Fruit fly (Drosophila melanogaster) whole organism, embryonic: ENCODE results near the gene CG13949.

Source experiments
- Atf6 ChIP-seq: fragments of 200-800 bp; sonication (Bioruptor generic); IDR thresholded peaks from 2 replicates; pipeline ENCODE4 v1.3.6; 2022; ENCODE audit warnings: missing biosample characterization, missing genetic modification characterization
- CG11247 ChIP-seq: fragments of 200-800 bp; sonication (Bioruptor generic); IDR thresholded peaks from 2 replicates; pipeline ENCODE4 v1.3.6; 2022; ENCODE audit warnings: missing biosample characterization, missing genetic modification characterization
- CG13287 ChIP-seq: fragments of 200-800 bp; sonication (Bioruptor generic); IDR thresholded peaks from 2 replicates; pipeline ENCODE4 v1.3.6; 2022; ENCODE audit warnings: missing biosample characterization, missing genetic modification characterization; ENCODE audit not compliant: partially characterized antibody
- CG13894 ChIP-seq: fragments of 200-800 bp; sonication (Bioruptor generic); optimal IDR thresholded peaks from 3 replicates; lab custom pipeline; 2018; ENCODE audit warnings: missing biosample characterization, mild to moderate bottlenecking, missing genetic modification characterization, moderate library complexity
- CG15514 ChIP-seq: fragments of 200-800 bp; sonication (Bioruptor generic); optimal IDR thresholded peaks from 3 replicates; lab custom pipeline; 2017; ENCODE audit warnings: missing biosample characterization, missing genetic modification characterization, mild to moderate bottlenecking, moderate library complexity, missing genetic modification reagents
- CG16813 ChIP-seq: fragments of 200-800 bp; sonication (Bioruptor generic); IDR thresholded peaks from 3 replicates; pipeline ENCODE4 v1.3.6; 2022; ENCODE audit warnings: missing biosample characterization, missing genetic modification characterization; ENCODE audit not compliant: partially characterized antibody
- CG16863 ChIP-seq: fragments of 200-800 bp; sonication (Bioruptor generic); optimal IDR thresholded peaks from 3 replicates; lab custom pipeline; 2016; ENCODE audit warnings: missing biosample characterization, missing genetic modification characterization
- CG18599 ChIP-seq: fragments of 200-800 bp; sonication (Bioruptor generic); optimal IDR thresholded peaks from 3 replicates; lab custom pipeline; 2017; ENCODE audit warnings: missing biosample characterization, missing genetic modification characterization, mild to moderate bottlenecking, moderate library complexity, missing genetic modification reagents
- CG2129 ChIP-seq: fragments of 200-800 bp; sonication (Bioruptor generic); IDR thresholded peaks from 2 replicates; pipeline ENCODE4 v1.3.6; 2022; ENCODE audit warnings: missing biosample characterization, missing genetic modification characterization; ENCODE audit not compliant: partially characterized antibody
- CG2875 ChIP-seq: fragments of 200-800 bp; sonication (Bioruptor generic); optimal IDR thresholded peaks from 2 replicates; lab custom pipeline; 2017; ENCODE audit warnings: missing biosample characterization, mild to moderate bottlenecking, missing genetic modification characterization, missing genetic modification reagents
- CG30431 ChIP-seq: fragments of 200-800 bp; sonication (Bioruptor generic); optimal IDR thresholded peaks from 2 replicates; lab custom pipeline; 2017; ENCODE audit warnings: missing biosample characterization, missing genetic modification characterization
- CG3065 ChIP-seq: fragments of 200-800 bp; sonication (Bioruptor generic); optimal IDR thresholded peaks from 2 replicates; lab custom pipeline; 2016; ENCODE audit warnings: missing biosample characterization, missing genetic modification characterization
- CG32772 ChIP-seq: fragments of 200-800 bp; sonication (Bioruptor generic); IDR thresholded peaks from 2 replicates; pipeline ENCODE4 v1.3.6; 2022; ENCODE audit warnings: missing biosample characterization, missing genetic modification characterization
- CG33213 ChIP-seq: fragments of 200-800 bp; sonication (Bioruptor generic); optimal IDR thresholded peaks from 3 replicates; lab custom pipeline; 2016; ENCODE audit warnings: missing biosample characterization, missing genetic modification characterization
- CG4282 ChIP-seq: fragments of 200-800 bp; sonication (Bioruptor generic); optimal IDR thresholded peaks from 2 replicates; lab custom pipeline; 2016; ENCODE audit warnings: missing biosample characterization, missing genetic modification characterization
- CG8944 ChIP-seq: fragments of 200-800 bp; sonication (Bioruptor generic); optimal IDR thresholded peaks from 3 replicates; lab custom pipeline; 2016; ENCODE audit warnings: missing biosample characterization, missing genetic modification characterization
- CTCF ChIP-seq: fragments of 200-800 bp; sonication (Bioruptor generic); optimal IDR thresholded peaks from 2 replicates; lab custom pipeline; 2017; ENCODE audit warnings: missing biosample characterization, mild to moderate bottlenecking, missing genetic modification characterization, moderate library complexity
- Camta ChIP-seq: fragments of 200-800 bp; sonication (Bioruptor generic); optimal IDR thresholded peaks from 2 replicates; lab custom pipeline; 2016; ENCODE audit warnings: missing biosample characterization, missing genetic modification characterization
- Chrac-16 ChIP-seq: fragments of 200-800 bp; sonication (Bioruptor generic); optimal IDR thresholded peaks from 3 replicates; lab custom pipeline; 2016; ENCODE audit warnings: missing biosample characterization, missing genetic modification characterization
- Dad ChIP-seq: fragments of 200-800 bp; sonication (Bioruptor generic); optimal IDR thresholded peaks from 3 replicates; lab custom pipeline; 2016; ENCODE audit warnings: missing biosample characterization, missing genetic modification characterization
- Dbx ChIP-seq: fragments of 200-800 bp; sonication (Bioruptor generic); IDR thresholded peaks from 3 replicates; pipeline ENCODE4 v1.3.6; 2022; ENCODE audit warnings: missing biosample characterization, missing genetic modification characterization
- Deaf1 ChIP-seq: fragments of 200-800 bp; optimal IDR thresholded peaks from 3 replicates; lab custom pipeline; 2019; ENCODE audit warnings: missing biosample characterization, mild to moderate bottlenecking, missing genetic modification characterization, moderate library complexity
- Gug ChIP-seq: fragments of 200-800 bp; sonication (Bioruptor generic); IDR thresholded peaks from 4 replicates; pipeline ENCODE4 v1.3.6; 2022; ENCODE audit warnings: missing biosample characterization, missing genetic modification characterization
- H2.0 ChIP-seq: fragments of 200-800 bp; sonication (Bioruptor generic); IDR thresholded peaks from 2 replicates; pipeline ENCODE4 v1.3.6; 2022; ENCODE audit warnings: missing biosample characterization, missing genetic modification characterization
- Hmx ChIP-seq: fragments of 200-800 bp; sonication (Bioruptor generic); optimal IDR thresholded peaks from 2 replicates; lab custom pipeline; 2016; ENCODE audit warnings: missing biosample characterization, missing genetic modification characterization
- Jarid2 ChIP-seq: fragments of 200-800 bp; sonication (Bioruptor generic); optimal IDR thresholded peaks from 3 replicates; lab custom pipeline; 2017; ENCODE audit warnings: mild to moderate bottlenecking, missing biosample characterization, missing genetic modification reagents, missing genetic modification characterization
- Nf-YB ChIP-seq: fragments of 200-800 bp; sonication (Bioruptor generic); optimal IDR thresholded peaks from 3 replicates; lab custom pipeline; 2019; ENCODE audit warnings: missing biosample characterization, mild to moderate bottlenecking, missing genetic modification characterization, moderate library complexity
- Nf-YC ChIP-seq: fragments of 200-800 bp; optimal IDR thresholded peaks from 3 replicates; lab custom pipeline; 2019; ENCODE audit warnings: missing biosample characterization, mild to moderate bottlenecking, missing genetic modification characterization, moderate library complexity
- Oaz ChIP-seq: fragments of 200-800 bp; sonication (Bioruptor generic); IDR thresholded peaks from 2 replicates; pipeline ENCODE4 v1.3.6; 2022; ENCODE audit warnings: missing biosample characterization, missing genetic modification characterization
- Sry-δ ChIP-seq: fragments of 200-800 bp; sonication (Bioruptor generic); optimal IDR thresholded peaks from 2 replicates; lab custom pipeline; 2016; ENCODE audit warnings: missing biosample characterization, missing genetic modification characterization
- TFAM ChIP-seq: fragments of 200-800 bp; sonication (Bioruptor generic); optimal IDR thresholded peaks from 2 replicates; lab custom pipeline; 2017; ENCODE audit warnings: missing biosample characterization, missing genetic modification characterization, inconsistent platforms
- Tbp ChIP-seq: fragments of >200 bp; optimal IDR thresholded peaks from 2 replicates; lab custom pipeline; 2018; ENCODE audit warnings: missing biosample characterization, missing genetic modification characterization
- Trl ChIP-seq, 3 experiments: fragments of >200 bp in 2 of 3; fragments of 200-800 bp in 1 of 3; sonication (Bioruptor generic) in 1 of 3; optimal IDR thresholded peaks; 2 replicates in 1 of 3; 3 replicates in 2 of 3; lab custom pipeline; 2016 to 2017; ENCODE audit warnings: missing biosample characterization in 1 of 3, missing genetic modification characterization in 1 of 3
- Vsx1 ChIP-seq: fragments of 200-800 bp; sonication (Bioruptor generic); optimal IDR thresholded peaks from 2 replicates; lab custom pipeline; 2017; ENCODE audit warnings: missing biosample characterization, mild to moderate bottlenecking, missing genetic modification characterization, missing genetic modification reagents
- abd-A ChIP-seq: fragments of 200-800 bp; sonication (Bioruptor generic); optimal IDR thresholded peaks from 3 replicates; lab custom pipeline; 2019; ENCODE audit warnings: missing biosample characterization, mild to moderate bottlenecking, missing genetic modification characterization, moderate library complexity
- br ChIP-seq: fragments of >200 bp; optimal IDR thresholded peaks from 2 replicates; lab custom pipeline; 2017
- dmrt11E ChIP-seq: fragments of 200-800 bp; sonication (Bioruptor generic); optimal IDR thresholded peaks from 3 replicates; lab custom pipeline; 2018; ENCODE audit warnings: missing biosample characterization, mild to moderate bottlenecking, missing genetic modification characterization, moderate library complexity
- gfzf ChIP-seq: fragments of 200-800 bp; sonication (Bioruptor generic); optimal IDR thresholded peaks from 2 replicates; lab custom pipeline; 2016; ENCODE audit warnings: missing biosample characterization, mild to moderate bottlenecking, missing genetic modification characterization, moderate library complexity
- hbn ChIP-seq: fragments of 200-800 bp; sonication (Bioruptor generic); IDR thresholded peaks from 2 replicates; pipeline ENCODE4 v1.3.6; 2022; ENCODE audit warnings: missing biosample characterization, missing genetic modification characterization; ENCODE audit not compliant: partially characterized antibody
- ken ChIP-seq: fragments of 200-800 bp; sonication (Bioruptor generic); IDR thresholded peaks from 3 replicates; pipeline ENCODE4 v1.3.6; 2022; ENCODE audit warnings: missing biosample characterization, missing genetic modification characterization
- lola ChIP-seq, 3 experiments: fragments of >200 bp in 2 of 3; fragments of 200-800 bp in 1 of 3; sonication (Bioruptor generic) in 1 of 3; optimal IDR thresholded peaks; 2 replicates each; lab custom pipeline; 2017 to 2019; ENCODE audit warnings: missing biosample characterization in 3 of 3, missing genetic modification characterization in 3 of 3, mild to moderate bottlenecking in 1 of 3, moderate library complexity in 1 of 3
- mirr ChIP-seq: fragments of 200-800 bp; sonication (Bioruptor generic); optimal IDR thresholded peaks from 3 replicates; lab custom pipeline; 2018; ENCODE audit warnings: missing biosample characterization, mild to moderate bottlenecking, missing genetic modification characterization
- nom ChIP-seq: fragments of 200-800 bp; sonication (Bioruptor generic); optimal IDR thresholded peaks from 2 replicates; lab custom pipeline; 2017; ENCODE audit warnings: missing biosample characterization, missing genetic modification characterization, mild to moderate bottlenecking, moderate library complexity, missing genetic modification reagents
- otp ChIP-seq: fragments of 200-800 bp; sonication (Bioruptor generic); IDR thresholded peaks from 3 replicates; pipeline ENCODE4, ENCODE4 v1.3.6; 2022; ENCODE audit warnings: missing biosample characterization, missing genetic modification characterization
- pnt ChIP-seq: fragments of 200-800 bp; sonication (Bioruptor generic); optimal IDR thresholded peaks from 3 replicates; lab custom pipeline; 2016; ENCODE audit warnings: missing biosample characterization, missing genetic modification characterization
- scrt ChIP-seq: fragments of 200-800 bp; sonication (Bioruptor generic); optimal IDR thresholded peaks from 2 replicates; lab custom pipeline; 2018; ENCODE audit warnings: missing biosample characterization, mild to moderate bottlenecking, missing genetic modification characterization, moderate library complexity
- tio ChIP-seq: fragments of 200-800 bp; sonication (Bioruptor generic); optimal IDR thresholded peaks from 2 replicates; lab custom pipeline; 2017; ENCODE audit warnings: missing biosample characterization, missing genetic modification characterization, inconsistent platforms

CG13949 gene

DNA sequence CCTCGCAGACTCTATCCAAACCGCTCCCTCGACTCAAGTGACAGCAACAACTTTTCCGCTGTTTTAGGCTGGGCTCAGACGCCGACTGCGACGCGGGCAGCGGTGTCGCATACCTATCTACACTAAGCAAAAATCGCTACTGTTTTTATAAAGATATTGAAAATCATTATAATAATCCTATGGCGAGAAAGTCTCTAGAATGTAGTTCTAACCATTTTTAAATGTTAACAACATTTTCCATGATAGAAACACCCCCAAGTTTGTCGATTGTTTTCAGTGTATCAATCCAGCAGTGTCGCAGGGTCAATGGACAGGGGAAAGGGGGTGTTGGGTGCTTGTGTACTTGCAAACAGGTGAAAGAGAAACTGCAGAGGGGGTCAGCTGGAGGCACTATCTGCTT is 10.7 kb downstream of the CG13949 start (continued):
- TF ChIP-seq CG13894 (tag; lab: Kevin White, UChicago) (peak; percentile 88), CG18599 (GFP tag; lab: Kevin White, UChicago) (peak; percentile 97)

- TF ChIP-seq Gug (GFP tag; lab: Robert Waterston, UW) (peak; percentile 91), CG16863 (GFP tag; lab: Kevin White, UChicago) (peak; percentile 90), CG8944 (peak; percentile 83), Trl (optimal IDR thresholded peaks at IDR 0.05; lab: Kevin White, UChicago) (peak; percentile 41), Trl (GFP tag; optimal IDR thresholded peaks at IDR 0.05; lab: Kevin White, UChicago) (peak; percentile 91), Dad (GFP tag; lab: Kevin White, UChicago) (peak; percentile 90), CG16813 (GFP tag; lab: Robert Waterston, UW) (no peak), CG15514 (GFP tag; lab: Kevin White, UChicago) (peak; percentile 89), Deaf1 (peak; percentile 57), Nf-YB (peak; percentile 73), Atf6 (peak; percentile 92), CG2875 (GFP tag; lab: Kevin White, UChicago) (peak; percentile 77), hbn (no peak), CG4282 (peak; percentile 32), scrt (GFP tag; lab: Kevin White, UChicago) (peak; percentile 89), Tbp (GFP tag; lab: Kevin White, UChicago) (no peak), Oaz (peak; percentile 93), ken (GFP tag; lab: Robert Waterston, UW) (peak; percentile 94), CG3065 (GFP tag; lab: Kevin White, UChicago) (peak; percentile 62), br (no peak), CG33213 (GFP tag; lab: Kevin White, UChicago) (peak; percentile 83), abd-A (tag; lab: Kevin White, UChicago) (peak; percentile 57), Camta (peak; percentile 90), CG32772 (GFP tag; lab: Robert Waterston, UW) (peak; percentile 92), dmrt11E (tag; lab: Kevin White, UChicago) (peak; percentile 87), pnt (GFP tag; lab: Kevin White, UChicago) (peak; percentile 88), gfzf (no peak), Sry-δ (GFP tag; lab: Kevin White, UChicago) (peak; percentile 37), mirr (GFP tag; lab: Kevin White, UChicago) (peak; percentile 91), CG30431 (GFP tag; lab: Kevin White, UChicago) (peak; percentile 81), CG11247 (peak; percentile 95), CTCF (GFP tag; lab: Kevin White, UChicago) (peak; percentile 29), Chrac-16 (peak; percentile 94), Jarid2 (GFP tag; lab: Kevin White, UChicago) (peak; percentile 34), Vsx1 (GFP tag; lab: Kevin White, UChicago) (peak; percentile 46), TFAM (peak; percentile 46), otp (peak; percentile 93), lola (GFP tag; optimal IDR thresholded peaks at IDR 0.05; lab: Kevin White, UChicago) (peak in 1 of 3 experiments; percentile 87), nom (GFP tag; lab: Kevin White, UChicago) (peak; percentile 62), tio (GFP tag; lab: Kevin White, UChicago) (peak; percentile 89), Hmx (GFP tag; lab: Kevin White, UChicago) (peak; percentile 87), Dbx (GFP tag; lab: Robert Waterston, UW) (peak; percentile 96), CG13287 (GFP tag; lab: Robert Waterston, UW) (peak; percentile 12; the same call in 1 of the 2 replicates), CG2129 (GFP tag; lab: Robert Waterston, UW) (no peak), Nf-YC (tag; lab: Kevin White, UChicago) (peak; percentile 82), H2.0 (GFP tag; lab: Robert Waterston, UW) (peak; percentile 95)
These were observed 12.0 kb downstream of the CG13949 start for dm6 chr2L:866950-867744.
